Fruit fly (Drosophila melanogaster): ENCODE data around the gene RASSF8.

DNA sequence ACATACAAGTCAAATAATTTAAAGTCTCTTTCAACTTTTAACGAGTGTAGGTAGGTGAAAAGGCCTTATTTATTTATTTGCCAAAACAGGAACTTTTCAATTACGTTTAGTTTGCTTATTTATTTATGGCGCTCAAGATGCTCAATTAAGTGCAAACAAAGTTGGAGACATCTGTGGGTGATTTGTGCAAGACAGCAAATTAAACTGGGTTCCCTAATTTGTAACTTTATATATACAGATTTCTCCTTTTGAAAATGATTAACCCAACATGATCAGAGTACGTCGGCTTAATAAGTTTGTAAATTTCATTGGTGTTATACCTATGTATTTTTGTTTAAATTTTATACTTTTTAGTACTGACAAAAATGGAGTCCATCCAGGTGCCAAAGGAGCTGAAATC, 43.5 kb upstream of the RASSF8 start, which contains the start of gene CG5071:
- TF ChIP-seq insv (optimal IDR thresholded peaks at IDR 0.05) (no peak), Sin3A (optimal IDR thresholded peaks at IDR 0.05) (no peak), psq (optimal IDR thresholded peaks at IDR 0.05) (no peak), ttk (optimal IDR thresholded peaks at IDR 0.05) (no peak), h (optimal IDR thresholded peaks at IDR 0.05) (no peak)

Data from Kc167 (cell line).